Fruit fly (Drosophila melanogaster): ENCODE measurements around the gene Atox1.

- TF ChIP-seq CG8478 (optimal IDR thresholded peaks at IDR 0.05) (no peak), CTCF (optimal IDR thresholded peaks at IDR 0.05) (no peak)
These were observed 11.3 kb downstream of the Atox1 start for dm6 chr3L:21652124-21652523.
